Fruit fly (Drosophila melanogaster): ENCODE results near the gene RpS20.

DNA sequence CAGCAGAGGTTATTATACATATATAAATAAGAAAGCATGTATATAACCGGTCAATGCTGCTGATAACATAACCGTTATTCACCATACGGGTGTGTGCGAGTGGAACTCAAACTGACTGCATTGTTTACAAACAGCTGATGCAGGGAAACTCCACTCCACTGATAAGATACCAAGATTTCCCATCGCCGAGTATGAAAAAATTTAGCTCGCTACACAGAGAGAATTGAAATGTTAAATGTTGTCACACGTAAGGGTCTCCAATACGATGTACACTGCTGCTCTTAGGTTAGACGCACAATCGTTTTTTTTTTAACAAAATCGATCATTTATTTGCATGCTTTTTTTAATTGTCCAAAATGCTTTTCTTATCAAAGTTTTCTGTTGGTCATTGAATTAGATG is 11.7 kb downstream of the RpS20 start:
- TF ChIP-seq CG8478 (optimal IDR thresholded peaks at IDR 0.05) (no peak), pan (optimal IDR thresholded peaks at IDR 0.05) (no peak), psq (optimal IDR thresholded peaks at IDR 0.05) (no peak), Dll (optimal IDR thresholded peaks at IDR 0.05) (no peak), usp (GFP tag; optimal IDR thresholded peaks at IDR 0.05) (no peak)
